Fruit fly (Drosophila melanogaster) whole organism, embryonic: Measurements from ENCODE around the gene CG7607.

ENCODE experiments used
- Antp ChIP-seq: fragments of 200-800 bp; sonication (Bioruptor generic); optimal IDR thresholded peaks from 3 replicates; lab custom pipeline; 2016; ENCODE audit warnings: missing biosample characterization, missing genetic modification characterization
- CG10147 ChIP-seq: fragments of 200-800 bp; sonication (Bioruptor generic); optimal IDR thresholded peaks from 2 replicates; lab custom pipeline; 2019; ENCODE audit warnings: missing biosample characterization, mild to moderate bottlenecking, missing genetic modification characterization, moderate library complexity
- CG10431 ChIP-seq: fragments of 200-800 bp; sonication (Bioruptor generic); optimal IDR thresholded peaks from 3 replicates; lab custom pipeline; 2018; ENCODE audit warnings: missing biosample characterization, mild to moderate bottlenecking, missing genetic modification characterization
- CG11398 ChIP-seq: fragments of 200-800 bp; sonication (Bioruptor generic); optimal IDR thresholded peaks from 2 replicates; lab custom pipeline; 2016; ENCODE audit warnings: missing biosample characterization, missing genetic modification characterization
- CG12299 ChIP-seq: fragments of 200-800 bp; sonication (Bioruptor generic); optimal IDR thresholded peaks from 2 replicates; lab custom pipeline; 2018; ENCODE audit warnings: missing biosample characterization, mild to moderate bottlenecking, missing genetic modification characterization
- CG14667 ChIP-seq: fragments of 200-800 bp; sonication (Bioruptor generic); IDR thresholded peaks from 2 replicates; pipeline ENCODE4 v1.3.6; 2022; ENCODE audit warnings: missing biosample characterization, missing genetic modification characterization
- CG16813 ChIP-seq: fragments of 200-800 bp; sonication (Bioruptor generic); IDR thresholded peaks from 3 replicates; pipeline ENCODE4 v1.3.6; 2022; ENCODE audit warnings: missing biosample characterization, missing genetic modification characterization; ENCODE audit not compliant: partially characterized antibody
- CG17359 ChIP-seq: fragments of 200-800 bp; sonication (Bioruptor generic); optimal IDR thresholded peaks from 3 replicates; lab custom pipeline; 2018; ENCODE audit warnings: missing biosample characterization, mild to moderate bottlenecking, missing genetic modification characterization, moderate library complexity
- CG17568 ChIP-seq: fragments of 200-800 bp; sonication (Bioruptor generic); optimal IDR thresholded peaks from 2 replicates; lab custom pipeline; 2018; ENCODE audit warnings: missing biosample characterization, mild to moderate bottlenecking, missing genetic modification characterization, moderate library complexity
- CG18619 ChIP-seq: fragments of 200-800 bp; sonication (Bioruptor generic); optimal IDR thresholded peaks from 3 replicates; lab custom pipeline; 2017; ENCODE audit warnings: missing biosample characterization, mild to moderate bottlenecking, missing genetic modification characterization
- CG30020 ChIP-seq: fragments of 200-800 bp; optimal IDR thresholded peaks from 2 replicates; lab custom pipeline; 2019; ENCODE audit warnings: missing biosample characterization, mild to moderate bottlenecking, missing genetic modification characterization, moderate library complexity
- CG30431 ChIP-seq: fragments of 200-800 bp; sonication (Bioruptor generic); optimal IDR thresholded peaks from 2 replicates; lab custom pipeline; 2017; ENCODE audit warnings: missing biosample characterization, missing genetic modification characterization
- CG3163 ChIP-seq: fragments of 200-800 bp; sonication (Bioruptor generic); optimal IDR thresholded peaks from 3 replicates; lab custom pipeline; 2016; ENCODE audit warnings: missing biosample characterization, missing genetic modification characterization
- CG32772 ChIP-seq: fragments of 200-800 bp; sonication (Bioruptor generic); IDR thresholded peaks from 2 replicates; pipeline ENCODE4 v1.3.6; 2022; ENCODE audit warnings: missing biosample characterization, missing genetic modification characterization
- CG34376 ChIP-seq: fragments of 200-800 bp; sonication (Bioruptor generic); optimal IDR thresholded peaks from 2 replicates; lab custom pipeline; 2018; ENCODE audit warnings: missing biosample characterization, mild to moderate bottlenecking, missing genetic modification characterization
- CG34422 ChIP-seq: fragments of 200-800 bp; sonication (Bioruptor generic); IDR thresholded peaks from 3 replicates; pipeline ENCODE4 v1.3.6; 2022; ENCODE audit warnings: missing biosample characterization, missing genetic modification characterization
- CG4328 ChIP-seq: fragments of 200-800 bp; sonication (Bioruptor generic); optimal IDR thresholded peaks from 3 replicates; lab custom pipeline; 2017; ENCODE audit warnings: missing biosample characterization, missing genetic modification reagents, missing genetic modification characterization
- CG5953 ChIP-seq: fragments of 200-800 bp; sonication (Bioruptor generic); IDR thresholded peaks from 2 replicates; pipeline ENCODE4 v1.3.6; 2022; ENCODE audit warnings: missing biosample characterization, missing genetic modification characterization
- CG6813 ChIP-seq: fragments of 200-800 bp; sonication (Bioruptor generic); optimal IDR thresholded peaks from 2 replicates; lab custom pipeline; 2017; ENCODE audit warnings: missing biosample characterization, missing genetic modification characterization, mild to moderate bottlenecking, moderate library complexity, missing genetic modification reagents
- CG7786 ChIP-seq: fragments of 200-800 bp; sonication (Bioruptor generic); optimal IDR thresholded peaks from 2 replicates; lab custom pipeline; 2016; ENCODE audit warnings: missing biosample characterization, missing genetic modification characterization
- D19B ChIP-seq: fragments of 200-800 bp; sonication (Bioruptor generic); optimal IDR thresholded peaks from 2 replicates; lab custom pipeline; 2017; ENCODE audit warnings: missing biosample characterization, mild to moderate bottlenecking, missing genetic modification characterization
- Doc2 ChIP-seq: fragments of 200-800 bp; sonication (Bioruptor generic); IDR thresholded peaks from 2 replicates; pipeline ENCODE4 v1.3.6; 2022; ENCODE audit warnings: missing biosample characterization, missing genetic modification characterization
- Ets97D ChIP-seq: fragments of 200-800 bp; sonication (Bioruptor generic); optimal IDR thresholded peaks from 3 replicates; lab custom pipeline; 2016; ENCODE audit warnings: missing biosample characterization, missing genetic modification characterization
- Fer2 ChIP-seq: fragments of 200-800 bp; sonication (Bioruptor generic); optimal IDR thresholded peaks from 2 replicates; lab custom pipeline; 2018; ENCODE audit warnings: missing biosample characterization, mild to moderate bottlenecking, missing genetic modification characterization, moderate library complexity
- HLH54F ChIP-seq: fragments of 200-800 bp; sonication (Bioruptor generic); optimal IDR thresholded peaks from 3 replicates; lab custom pipeline; 2016; ENCODE audit warnings: missing biosample characterization, missing genetic modification characterization
- HLHmδ ChIP-seq: fragments of 200-800 bp; sonication (Bioruptor generic); optimal IDR thresholded peaks from 2 replicates; lab custom pipeline; 2018; ENCODE audit warnings: missing biosample characterization, mild to moderate bottlenecking, missing genetic modification characterization, moderate library complexity
- Mes4 ChIP-seq: fragments of 200-800 bp; sonication (Bioruptor generic); optimal IDR thresholded peaks from 2 replicates; lab custom pipeline; 2016; ENCODE audit warnings: missing biosample characterization, missing genetic modification characterization
- Nf-YB ChIP-seq: fragments of 200-800 bp; sonication (Bioruptor generic); optimal IDR thresholded peaks from 3 replicates; lab custom pipeline; 2019; ENCODE audit warnings: missing biosample characterization, mild to moderate bottlenecking, missing genetic modification characterization, moderate library complexity
- Sry-β ChIP-seq: fragments of 200-800 bp; sonication (Bioruptor generic); optimal IDR thresholded peaks from 2 replicates; lab custom pipeline; 2018; ENCODE audit warnings: missing biosample characterization, mild to moderate bottlenecking, missing genetic modification characterization, moderate library complexity
- Tbp ChIP-seq: fragments of >200 bp; optimal IDR thresholded peaks from 2 replicates; lab custom pipeline; 2018; ENCODE audit warnings: missing biosample characterization, missing genetic modification characterization
- ap ChIP-seq: fragments of 200-800 bp; sonication (Bioruptor generic); IDR thresholded peaks from 2 replicates; pipeline ENCODE4 v1.3.6; 2022; ENCODE audit warnings: missing biosample characterization, missing genetic modification characterization
- ash1 ChIP-seq: fragments of 200-800 bp; sonication (Bioruptor generic); optimal IDR thresholded peaks from 2 replicates; lab custom pipeline; 2018; ENCODE audit warnings: missing biosample characterization, mild to moderate bottlenecking, missing genetic modification characterization
- ato ChIP-seq: fragments of 200-800 bp; sonication (Bioruptor generic); IDR thresholded peaks from 2 replicates; pipeline ENCODE4 v1.3.6; 2022; ENCODE audit warnings: missing biosample characterization, missing genetic modification characterization; ENCODE audit not compliant: partially characterized antibody
- ci ChIP-seq: fragments of 200-800 bp; sonication (Bioruptor generic); IDR thresholded peaks from 3 replicates; pipeline ENCODE4 v1.3.6; 2022; ENCODE audit warnings: missing biosample characterization, missing genetic modification characterization
- danr ChIP-seq: fragments of 200-800 bp; sonication (Bioruptor generic); IDR thresholded peaks from 2 replicates; pipeline ENCODE4 v1.3.6; 2022; ENCODE audit warnings: missing biosample characterization, missing genetic modification characterization
- fd102C ChIP-seq: fragments of 200-800 bp; sonication (Bioruptor generic); optimal IDR thresholded peaks from 2 replicates; lab custom pipeline; 2018; ENCODE audit warnings: missing biosample characterization, mild to moderate bottlenecking, missing genetic modification characterization, moderate library complexity
- gce ChIP-seq: fragments of 200-800 bp; sonication (Bioruptor generic); IDR thresholded peaks from 3 replicates; pipeline ENCODE4 v1.3.6; 2022; ENCODE audit warnings: missing biosample characterization, missing genetic modification characterization
- gsb-n ChIP-seq: fragments of 200-800 bp; sonication (Bioruptor generic); optimal IDR thresholded peaks from 3 replicates; lab custom pipeline; 2018; ENCODE audit warnings: missing biosample characterization, mild to moderate bottlenecking, missing genetic modification characterization
- nerfin-1 ChIP-seq: fragments of 200-800 bp; sonication (Bioruptor generic); optimal IDR thresholded peaks from 3 replicates; lab custom pipeline; 2019; ENCODE audit warnings: missing biosample characterization, mild to moderate bottlenecking, missing genetic modification characterization, moderate library complexity
- p53 ChIP-seq: fragments of 200-800 bp; sonication (Bioruptor generic); optimal IDR thresholded peaks from 2 replicates; lab custom pipeline; 2016; ENCODE audit warnings: missing biosample characterization, missing genetic modification characterization
- pfk ChIP-seq: fragments of 200-800 bp; sonication (Bioruptor generic); optimal IDR thresholded peaks from 2 replicates; lab custom pipeline; 2018; ENCODE audit warnings: missing biosample characterization, mild to moderate bottlenecking, missing genetic modification characterization, moderate library complexity
- psq ChIP-seq: fragments of 200-800 bp; sonication (Bioruptor generic); optimal IDR thresholded peaks from 2 replicates; lab custom pipeline; 2017; ENCODE audit warnings: missing biosample characterization, missing genetic modification characterization
- run ChIP-seq: fragments of 200-800 bp; sonication (Bioruptor generic); optimal IDR thresholded peaks from 3 replicates; lab custom pipeline; 2018; ENCODE audit warnings: missing biosample characterization, mild to moderate bottlenecking, missing genetic modification characterization
- salm ChIP-seq: fragments of 200-800 bp; sonication (Bioruptor generic); optimal IDR thresholded peaks from 2 replicates; lab custom pipeline; 2018; ENCODE audit warnings: missing biosample characterization, mild to moderate bottlenecking, missing genetic modification characterization
- scrt ChIP-seq: fragments of 200-800 bp; sonication (Bioruptor generic); optimal IDR thresholded peaks from 2 replicates; lab custom pipeline; 2018; ENCODE audit warnings: missing biosample characterization, mild to moderate bottlenecking, missing genetic modification characterization, moderate library complexity
- sima ChIP-seq: fragments of 200-800 bp; sonication (Bioruptor generic); optimal IDR thresholded peaks from 2 replicates; lab custom pipeline; 2016; ENCODE audit warnings: missing biosample characterization, missing genetic modification characterization
- toy ChIP-seq: fragments of 200-800 bp; sonication (Bioruptor generic); IDR thresholded peaks from 2 replicates; pipeline ENCODE4 v1.3.6; 2022; ENCODE audit warnings: missing biosample characterization, missing genetic modification characterization
- tx ChIP-seq: fragments of 200-800 bp; sonication (Bioruptor generic); optimal IDR thresholded peaks from 2 replicates; lab custom pipeline; 2016; ENCODE audit warnings: missing biosample characterization, missing genetic modification characterization
- vnd ChIP-seq: fragments of 200-800 bp; sonication (Bioruptor generic); IDR thresholded peaks from 3 replicates; pipeline ENCODE4 v1.3.6; 2022; ENCODE audit warnings: missing biosample characterization, missing genetic modification characterization; ENCODE audit not compliant: partially characterized antibody

CG7607 gene

dm6 chr3L:11246046-11246887 is 46.8 kb downstream of the CG7607 start (continued):
- TF ChIP-seq danr (no peak), sima (no peak), Fer2 (tag; lab: Kevin White, UChicago) (no peak), CG17568 (peak; percentile 25), CG18619 (no peak), CG34376 (GFP tag; lab: Kevin White, UChicago) (peak; percentile 17), pfk (GFP tag; lab: Kevin White, UChicago) (peak; percentile 69), HLH54F (GFP tag; lab: Kevin White, UChicago) (no peak), psq (peak; percentile 33), Nf-YB (GFP tag; lab: Kevin White, UChicago) (peak; percentile 47), CG12299 (peak; percentile 44), gsb-n (tag; lab: Kevin White, UChicago) (no peak), tx (GFP tag; lab: Kevin White, UChicago) (no peak), CG11398 (GFP tag; lab: Kevin White, UChicago) (no peak), CG32772 (GFP tag; lab: Robert Waterston, UW) (no peak), fd102C (no peak), CG5953 (GFP tag; lab: Robert Waterston, UW) (no peak), CG3163 (GFP tag; lab: Kevin White, UChicago) (peak; percentile 85), p53 (GFP tag; lab: Kevin White, UChicago) (no peak), ap (GFP tag; lab: Robert Waterston, UW) (no peak), Mes4 (no peak), CG14667 (GFP tag; lab: Robert Waterston, UW) (no peak), salm (tag; lab: Kevin White, UChicago) (peak; percentile 37), Doc2 (GFP tag; lab: Robert Waterston, UW) (no peak), toy (GFP tag; lab: Robert Waterston, UW) (no peak), scrt (GFP tag; lab: Kevin White, UChicago) (peak; percentile 18), Tbp (GFP tag; lab: Kevin White, UChicago) (no peak), CG30431 (GFP tag; lab: Kevin White, UChicago) (no peak), ci (GFP tag; lab: Robert Waterston, UW) (peak; percentile 62), vnd (no peak), CG17359 (tag; lab: Kevin White, UChicago) (no peak), HLHmδ (GFP tag; lab: Kevin White, UChicago) (peak; percentile 49), CG16813 (GFP tag; lab: Robert Waterston, UW) (no peak), CG34422 (GFP tag; lab: Robert Waterston, UW) (peak; percentile 15; the same call in 1 of the 3 replicates), nerfin-1 (tag; lab: Kevin White, UChicago) (peak; percentile 2), CG30020 (tag; lab: Kevin White, UChicago) (no peak), ash1 (GFP tag; lab: Kevin White, UChicago) (peak; percentile 26), CG10147 (GFP tag; lab: Kevin White, UChicago) (no peak), Ets97D (GFP tag; lab: Kevin White, UChicago) (no peak), CG7786 (no peak), Antp (no peak), CG10431 (GFP tag; lab: Kevin White, UChicago) (peak; percentile 49), D19B (no peak), CG6813 (GFP tag; lab: Kevin White, UChicago) (peak; percentile 64), CG4328 (GFP tag; lab: Kevin White, UChicago) (peak; percentile 2), run (no peak), Sry-β (GFP tag; lab: Kevin White, UChicago) (no peak), gce (GFP tag; lab: Robert Waterston, UW) (peak; percentile 42; the same call in 1 of the 3 replicates), ato (GFP tag; lab: Robert Waterston, UW) (no peak)
